Worm (Caenorhabditis elegans) whole organism, L2 larva: ENCODE measurements around the gene T09A5.5.

Experiments used
- C34F6.9 ChIP-seq: fragments of 150-350 bp; optimal IDR thresholded peaks from 2 replicates; lab custom pipeline; 2014; ENCODE audit warnings: missing biosample characterization, missing genetic modification characterization
- F13H6.1 ChIP-seq: sonication (generic microtip); optimal IDR thresholded peaks from 2 replicates; lab custom pipeline; 2016; ENCODE audit warnings: missing genetic modification characterization, missing compliant biosample characterization
- R02D3.7 ChIP-seq: fragments of 150-350 bp; optimal IDR thresholded peaks from 2 replicates; lab custom pipeline; 2014; ENCODE audit warnings: missing biosample characterization, missing genetic modification characterization
- Y55F3AM.14 ChIP-seq: fragments of 200-800 bp; sonication (Bioruptor generic); optimal IDR thresholded peaks from 2 replicates; lab custom pipeline; 2018; ENCODE audit warnings: mild to moderate bottlenecking, missing genetic modification characterization, missing compliant biosample characterization
- ZK546.5 ChIP-seq: sonication (generic microtip); optimal IDR thresholded peaks from 2 replicates; lab custom pipeline; 2017; ENCODE audit warnings: missing biosample characterization, missing genetic modification characterization
- aly-2 ChIP-seq: fragments of 150-350 bp; optimal IDR thresholded peaks from 2 replicates; lab custom pipeline; 2014; ENCODE audit warnings: missing biosample characterization, missing genetic modification characterization
- ama-1 ChIP-seq: fragments of 150-350 bp; optimal IDR thresholded peaks from 2 replicates; lab custom pipeline; 2018; ENCODE audit warnings: inconsistent platforms
- blmp-1 ChIP-seq: sonication (generic microtip); optimal IDR thresholded peaks from 2 replicates; lab custom pipeline; 2017; ENCODE audit warnings: missing genetic modification characterization, mild to moderate bottlenecking, missing compliant biosample characterization, antibody characterized with exemption, moderate library complexity; ENCODE audit not compliant: insufficient read depth
- ceh-16 ChIP-seq: fragments of 150-350 bp; optimal IDR thresholded peaks from 2 replicates; lab custom pipeline; 2014; ENCODE audit warnings: missing biosample characterization, missing genetic modification characterization
- crh-2 ChIP-seq: sonication (generic microtip); optimal IDR thresholded peaks from 2 replicates; lab custom pipeline; 2017; ENCODE audit warnings: missing biosample characterization, missing genetic modification characterization
- dmd-4 ChIP-seq: sonication (generic microtip); optimal IDR thresholded peaks from 2 replicates; lab custom pipeline; 2017; ENCODE audit warnings: missing biosample characterization, missing genetic modification characterization
- egl-27 ChIP-seq: sonication (generic microtip); optimal IDR thresholded peaks from 3 replicates; lab custom pipeline; 2017; ENCODE audit warnings: missing biosample characterization, missing genetic modification reagents, missing genetic modification characterization
- elt-1 ChIP-seq: fragments of 150-350 bp; optimal IDR thresholded peaks from 2 replicates; lab custom pipeline; 2014; ENCODE audit warnings: missing biosample characterization, missing genetic modification characterization
- fos-1 ChIP-seq: fragments of 150-350 bp; optimal IDR thresholded peaks from 2 replicates; lab custom pipeline; 2014; ENCODE audit warnings: missing biosample characterization, missing genetic modification characterization
- gmeb-1 ChIP-seq: fragments of 150-350 bp; optimal IDR thresholded peaks from 2 replicates; lab custom pipeline; 2014; ENCODE audit warnings: missing biosample characterization, missing genetic modification characterization
- lin-11 ChIP-seq: fragments of 150-350 bp; sonication (generic microtip); optimal IDR thresholded peaks from 2 replicates; lab custom pipeline; 2014; ENCODE audit warnings: missing biosample characterization, missing genetic modification characterization, inconsistent platforms, mixed read lengths
- lin-39 ChIP-seq: fragments of 150-350 bp; optimal IDR thresholded peaks from 2 replicates; lab custom pipeline; 2014; ENCODE audit warnings: missing biosample characterization, missing genetic modification reagents, missing genetic modification characterization
- lsy-2 ChIP-seq, 2 experiments: fragments of 150-350 bp in 1 of 2; sonication (generic microtip) in 1 of 2; optimal IDR thresholded peaks; 2 replicates each; lab custom pipeline; 2014 to 2017; ENCODE audit warnings: missing biosample characterization in 2 of 2, missing genetic modification characterization in 2 of 2
- mab-5 ChIP-seq: fragments of 150-350 bp; optimal IDR thresholded peaks from 2 replicates; lab custom pipeline; 2014; ENCODE audit warnings: missing biosample characterization, missing genetic modification characterization
- mdl-1 ChIP-seq, 2 experiments: fragments of 150-350 bp in 1 of 2; sonication (generic microtip) in 1 of 2; optimal IDR thresholded peaks; 2 replicates each; lab custom pipeline; 2017; ENCODE audit warnings: missing biosample characterization in 2 of 2, missing genetic modification characterization in 2 of 2
- nhr-10 ChIP-seq: sonication (generic microtip); optimal IDR thresholded peaks from 2 replicates; lab custom pipeline; 2017; ENCODE audit warnings: missing biosample characterization, missing genetic modification characterization
- nhr-129 ChIP-seq: fragments of 150-350 bp; optimal IDR thresholded peaks from 2 replicates; lab custom pipeline; 2014; ENCODE audit warnings: missing biosample characterization, missing genetic modification characterization
- nhr-21 ChIP-seq: fragments of 150-350 bp; optimal IDR thresholded peaks from 2 replicates; lab custom pipeline; 2014; ENCODE audit warnings: missing biosample characterization, missing genetic modification characterization
- nhr-23 ChIP-seq: fragments of 150-350 bp; optimal IDR thresholded peaks from 2 replicates; lab custom pipeline; 2014; ENCODE audit warnings: missing biosample characterization, missing genetic modification reagents, missing genetic modification characterization
- nhr-77 ChIP-seq: fragments of 150-350 bp; optimal IDR thresholded peaks from 2 replicates; lab custom pipeline; 2014; ENCODE audit warnings: missing biosample characterization, missing genetic modification characterization
- peb-1 ChIP-seq: fragments of 150-350 bp; optimal IDR thresholded peaks from 2 replicates; lab custom pipeline; 2014; ENCODE audit warnings: missing biosample characterization, missing genetic modification characterization
- sem-4 ChIP-seq: fragments of 150-350 bp; optimal IDR thresholded peaks from 2 replicates; lab custom pipeline; 2014; ENCODE audit warnings: missing biosample characterization, missing genetic modification reagents, missing genetic modification characterization
- sma-3 ChIP-seq: sonication (generic microtip); optimal IDR thresholded peaks from 2 replicates; lab custom pipeline; 2016; ENCODE audit warnings: missing genetic modification reagents, missing genetic modification characterization, missing compliant biosample characterization
- sma-9 ChIP-seq, 2 experiments: fragments of 150-350 bp in 1 of 2; sonication (generic microtip) in 1 of 2; optimal IDR thresholded peaks; 2 replicates each; lab custom pipeline; 2014 to 2016; ENCODE audit warnings: missing genetic modification characterization in 2 of 2, mild to moderate bottlenecking in 1 of 2, missing biosample characterization in 1 of 2, missing compliant biosample characterization in 1 of 2, missing genetic modification reagents in 1 of 2, moderate library complexity in 1 of 2
- snpc-4 ChIP-seq: fragments of 150-350 bp; optimal IDR thresholded peaks from 2 replicates; lab custom pipeline; 2014; ENCODE audit warnings: missing biosample characterization, missing genetic modification characterization
- unc-39 ChIP-seq: fragments of 150-350 bp; optimal IDR thresholded peaks from 2 replicates; lab custom pipeline; 2014; ENCODE audit warnings: missing biosample characterization, missing genetic modification characterization
- unc-55 ChIP-seq: fragments of 150-350 bp; sonication (generic microtip); optimal IDR thresholded peaks from 3 replicates; lab custom pipeline; 2014; ENCODE audit warnings: missing biosample characterization, missing genetic modification reagents, missing genetic modification characterization
- unc-62 ChIP-seq: fragments of 150-350 bp; optimal IDR thresholded peaks from 2 replicates; lab custom pipeline; 2014; ENCODE audit warnings: missing biosample characterization, missing genetic modification reagents, missing genetic modification characterization
- zag-1 ChIP-seq: fragments of 150-350 bp; optimal IDR thresholded peaks from 2 replicates; lab custom pipeline; 2014; ENCODE audit warnings: missing biosample characterization, missing genetic modification characterization

The T09A5.5 gene

DNA sequence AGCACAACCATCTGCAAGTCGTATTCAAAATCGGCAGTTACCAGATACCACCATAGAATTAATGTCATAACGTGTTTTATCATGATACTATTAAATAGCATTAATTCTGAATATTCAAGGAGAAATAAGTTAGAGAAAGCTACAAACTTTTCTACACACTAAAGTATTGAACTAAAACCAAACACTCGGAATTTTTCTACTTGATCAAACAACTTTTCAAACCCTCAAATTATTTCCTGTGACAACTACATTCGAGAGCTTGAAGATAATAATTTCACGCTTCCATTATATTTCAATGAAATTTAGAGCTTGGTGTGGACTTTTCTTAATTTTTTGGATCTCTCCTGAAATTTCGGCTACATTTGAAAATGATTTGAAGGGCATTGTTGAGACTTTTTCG lies 31.1 kb downstream of the T09A5.5 start, which contains the start of gene irld-47:
Gene irld-47 (minus strand): TSS at position 101 of the 400 bp plus-strand sequence.
- TF ChIP-seq fos-1 (tag; lab: Kevin White, UChicago) (no peak), gmeb-1 (no peak), mdl-1 (tag; optimal IDR thresholded peaks at IDR 0.05; lab: Kevin White, UChicago) (no peak), dmd-4 (tag; lab: Kevin White, UChicago) (no peak), sma-3 (GFP tag; lab: Kevin White, UChicago) (no peak), unc-62 (no peak), zag-1 (tag; lab: Kevin White, UChicago) (no peak)

DNA sequence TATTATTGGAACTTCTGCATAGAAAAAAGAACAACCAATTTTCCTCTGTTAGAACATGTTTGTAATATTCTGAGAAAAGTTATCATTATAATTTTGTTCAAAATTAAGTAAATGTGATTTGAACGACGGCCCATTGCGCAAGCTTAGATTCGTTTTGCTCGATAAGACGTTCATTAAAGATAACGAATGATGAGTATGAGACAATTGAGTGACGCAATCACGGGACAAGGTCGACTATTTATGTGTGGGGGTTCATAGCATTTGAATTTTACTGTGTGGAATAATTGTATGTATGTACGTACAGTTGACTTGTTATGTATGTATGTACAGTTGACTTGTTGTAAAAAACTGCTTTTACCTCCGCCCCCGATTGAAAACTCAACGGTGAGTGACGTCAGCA lies 34.2 kb downstream of the T09A5.5 start:
- no peak for TF ChIP-seq F13H6.1
- no peak for TF ChIP-seq mab-5 (tag; lab: Kevin White, UChicago)
- TF ChIP-seq aly-2 (tag; lab: Kevin White, UChicago) = no peak
- no peak for TF ChIP-seq crh-2 (tag; lab: Kevin White, UChicago)
- TF ChIP-seq sem-4 (tag; lab: Kevin White, UChicago) = no peak
- no peak for TF ChIP-seq C34F6.9 (tag; lab: Kevin White, UChicago)
- TF ChIP-seq nhr-10 (tag; lab: Kevin White, UChicago) = no peak
- TF ChIP-seq nhr-77 (tag; lab: Kevin White, UChicago) = no peak
- TF ChIP-seq, all 48 proteins: peak for 0

DNA sequence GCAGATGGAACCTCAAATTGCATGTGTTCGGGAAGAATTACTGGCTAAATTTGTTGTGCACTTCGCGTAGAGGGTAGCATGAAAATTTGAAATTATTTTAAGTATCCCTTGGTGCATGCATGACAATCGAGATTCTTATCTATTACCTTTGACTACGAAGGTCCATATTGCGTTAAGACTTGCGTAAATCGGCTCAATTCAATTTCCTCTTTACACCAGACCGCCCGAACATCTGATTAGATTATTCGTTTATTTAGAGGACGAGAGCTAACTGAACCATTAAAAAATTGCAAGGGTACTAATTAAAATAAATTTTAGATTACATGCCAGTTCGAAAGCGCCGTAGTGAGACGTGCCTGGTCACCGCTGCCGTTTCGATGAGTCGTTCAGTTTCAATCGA lies 36.0 kb downstream of the T09A5.5 start:
- TF ChIP-seq ZK546.5 (tag; lab: Kevin White, UChicago) (no peak), lin-11 (no peak), fos-1 (tag; lab: Kevin White, UChicago) (no peak), nhr-129 (tag; lab: Kevin White, UChicago) (no peak), nhr-21 (no peak), sma-3 (GFP tag; lab: Kevin White, UChicago) (no peak), mab-5 (tag; lab: Kevin White, UChicago) (no peak), peb-1 (no peak), ama-1 (lab: Kevin White, UChicago) (no peak)

DNA sequence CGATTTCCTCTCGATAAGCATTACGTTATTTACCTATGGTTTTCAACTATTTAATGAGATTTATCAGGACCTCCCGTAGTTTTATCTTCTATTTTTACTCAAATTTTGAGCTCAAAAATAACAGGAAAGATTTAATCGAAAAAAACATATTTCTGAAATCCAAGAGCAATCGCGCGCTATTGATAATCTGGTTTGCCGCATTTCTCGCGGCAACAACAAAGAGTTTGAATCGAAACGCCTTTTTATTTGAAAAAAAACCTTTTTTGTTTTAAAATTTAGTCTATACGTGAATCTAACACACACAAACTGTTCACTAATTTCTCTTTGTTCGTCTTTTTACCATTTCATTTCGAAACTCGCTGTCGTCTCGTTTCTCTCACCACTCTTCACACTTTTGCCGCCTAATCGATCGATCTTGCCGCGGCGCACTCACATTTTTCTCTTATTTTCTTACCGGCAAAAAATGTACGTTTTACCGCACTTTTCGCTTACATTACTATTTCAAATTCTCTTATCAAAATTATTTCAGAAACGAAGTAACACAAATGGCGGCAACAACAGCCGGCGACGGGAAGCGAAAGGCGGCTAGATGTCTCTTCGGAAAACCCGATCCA lies 37.3 kb downstream of the T09A5.5 start, which contains the start of gene cki-2:
Gene cki-2 (plus strand): TSS at position 337 of the 614 bp plus-strand sequence.
- TF ChIP-seq unc-39 (no peak), ama-1 (lab: Kevin White, UChicago) (no peak), lsy-2 (tag; optimal IDR thresholded peaks at IDR 0.05; lab: Kevin White, UChicago) (peak in 1 of 2 experiments; percentile 45), mab-5 (tag; lab: Kevin White, UChicago) (no peak), dmd-4 (tag; lab: Kevin White, UChicago) (no peak), unc-55 (GFP tag; lab: Kevin White, UChicago) (peak; percentile 23), ceh-16 (tag; lab: Kevin White, UChicago) (no peak), nhr-23 (tag; lab: Kevin White, UChicago) (no peak), blmp-1 (tag; lab: Kevin White, UChicago) (no peak), R02D3.7 (tag; lab: Kevin White, UChicago) (no peak), elt-1 (tag; lab: Kevin White, UChicago) (no peak), sma-3 (GFP tag; lab: Kevin White, UChicago) (no peak), peb-1 (no peak), gmeb-1 (no peak), nhr-10 (tag; lab: Kevin White, UChicago) (no peak), mdl-1 (tag; optimal IDR thresholded peaks at IDR 0.05; lab: Kevin White, UChicago) (no peak), fos-1 (tag; lab: Kevin White, UChicago) (peak; percentile 43), Y55F3AM.14 (GFP tag; lab: Kevin White, UChicago) (no peak), sma-9 (GFP tag; optimal IDR thresholded peaks at IDR 0.05; lab: Kevin White, UChicago) (peak; percentile 26), sma-9 (tag; optimal IDR thresholded peaks at IDR 0.05; lab: Kevin White, UChicago) (no peak), egl-27 (tag; lab: Kevin White, UChicago) (no peak), lin-39 (no peak), snpc-4 (tag; lab: Kevin White, UChicago) (no peak), C34F6.9 (tag; lab: Kevin White, UChicago) (peak; percentile 28)
